Fruit fly (Drosophila melanogaster) whole organism, embryonic: Measurements from ENCODE around the gene CG17364.
A peak's percentile ranks its signal among the peaks of the same experiment; 100 is the strongest.

ENCODE experiments used
- Antp ChIP-seq: fragments of 200-800 bp; sonication (Bioruptor generic); optimal IDR thresholded peaks from 3 replicates; lab custom pipeline; 2016; ENCODE audit warnings: missing biosample characterization, missing genetic modification characterization
- CG10979 ChIP-seq: fragments of 200-800 bp; sonication (Bioruptor generic); optimal IDR thresholded peaks from 2 replicates; lab custom pipeline; 2018; ENCODE audit warnings: missing biosample characterization, mild to moderate bottlenecking, missing genetic modification characterization, moderate library complexity
- CG11093 ChIP-seq: fragments of 200-800 bp; sonication (Bioruptor generic); IDR thresholded peaks from 3 replicates; pipeline ENCODE4 v1.3.6; 2022; ENCODE audit warnings: missing biosample characterization, missing genetic modification characterization
- CG11723 ChIP-seq: fragments of 200-800 bp; sonication (Bioruptor generic); optimal IDR thresholded peaks from 2 replicates; lab custom pipeline; 2017; ENCODE audit warnings: missing biosample characterization, mild to moderate bottlenecking, missing genetic modification characterization
- CG12769 ChIP-seq: fragments of 200-800 bp; sonication (Bioruptor generic); optimal IDR thresholded peaks from 2 replicates; lab custom pipeline; 2019; ENCODE audit warnings: missing biosample characterization, mild to moderate bottlenecking, missing genetic modification characterization, moderate library complexity
- CG14710 ChIP-seq: fragments of 200-800 bp; sonication (Bioruptor generic); optimal IDR thresholded peaks from 3 replicates; lab custom pipeline; 2019; ENCODE audit warnings: missing biosample characterization, mild to moderate bottlenecking, missing genetic modification characterization, moderate library complexity
- CG1602 ChIP-seq: fragments of 200-800 bp; sonication (Bioruptor generic); optimal IDR thresholded peaks from 3 replicates; lab custom pipeline; 2016; ENCODE audit warnings: missing biosample characterization, missing genetic modification characterization
- CG17186 ChIP-seq: fragments of 200-800 bp; sonication (Bioruptor generic); optimal IDR thresholded peaks from 3 replicates; lab custom pipeline; 2017; ENCODE audit warnings: missing biosample characterization, missing genetic modification reagents, missing genetic modification characterization
- CG17385 ChIP-seq: fragments of 200-800 bp; sonication (Bioruptor generic); optimal IDR thresholded peaks from 3 replicates; lab custom pipeline; 2018; ENCODE audit warnings: missing biosample characterization, mild to moderate bottlenecking, missing genetic modification characterization
- CG17568 ChIP-seq: fragments of 200-800 bp; sonication (Bioruptor generic); optimal IDR thresholded peaks from 2 replicates; lab custom pipeline; 2018; ENCODE audit warnings: missing biosample characterization, mild to moderate bottlenecking, missing genetic modification characterization, moderate library complexity
- CG17829 ChIP-seq: fragments of 200-800 bp; optimal IDR thresholded peaks from 2 replicates; lab custom pipeline; 2019; ENCODE audit warnings: missing biosample characterization, mild to moderate bottlenecking, missing genetic modification characterization, moderate library complexity
- CG17912 ChIP-seq: fragments of 200-800 bp; sonication (Bioruptor generic); optimal IDR thresholded peaks from 2 replicates; lab custom pipeline; 2018; ENCODE audit warnings: missing biosample characterization, mild to moderate bottlenecking, missing genetic modification characterization
- CG3726 ChIP-seq: fragments of 200-800 bp; sonication (Bioruptor generic); IDR thresholded peaks from 3 replicates; pipeline ENCODE4, ENCODE4 v1.3.6; 2022; ENCODE audit warnings: missing biosample characterization, missing genetic modification characterization
- CG3838 ChIP-seq: fragments of 200-800 bp; sonication (Bioruptor generic); optimal IDR thresholded peaks from 3 replicates; lab custom pipeline; 2016; ENCODE audit warnings: missing biosample characterization, missing genetic modification characterization
- CG3847 ChIP-seq: fragments of 200-800 bp; sonication (Bioruptor generic); IDR thresholded peaks from 2 replicates; pipeline ENCODE4 v1.3.6; 2022; ENCODE audit warnings: missing biosample characterization, missing genetic modification characterization
- CG42726 ChIP-seq: fragments of 200-800 bp; sonication (Bioruptor generic); IDR thresholded peaks from 2 replicates; pipeline ENCODE4 v1.3.6; 2022; ENCODE audit warnings: missing biosample characterization, missing genetic modification characterization; ENCODE audit not compliant: partially characterized antibody
- CG4424 ChIP-seq: fragments of 200-800 bp; sonication (Bioruptor generic); optimal IDR thresholded peaks from 3 replicates; lab custom pipeline; 2016; ENCODE audit warnings: missing biosample characterization, missing genetic modification characterization
- CG6175 ChIP-seq: fragments of 200-800 bp; sonication (Bioruptor generic); IDR thresholded peaks from 3 replicates; pipeline ENCODE4 v1.3.6; 2022; ENCODE audit warnings: missing biosample characterization, missing genetic modification characterization
- CG6272 ChIP-seq: fragments of 200-800 bp; sonication (Bioruptor generic); IDR thresholded peaks from 2 replicates; pipeline ENCODE4 v1.3.6; 2022; ENCODE audit warnings: missing biosample characterization, missing genetic modification characterization
- CG7745 ChIP-seq: fragments of 200-800 bp; sonication (Bioruptor generic); optimal IDR thresholded peaks from 2 replicates; lab custom pipeline; 2018; ENCODE audit warnings: missing biosample characterization, mild to moderate bottlenecking, missing genetic modification characterization, moderate library complexity
- CG7786 ChIP-seq: fragments of 200-800 bp; sonication (Bioruptor generic); optimal IDR thresholded peaks from 2 replicates; lab custom pipeline; 2016; ENCODE audit warnings: missing biosample characterization, missing genetic modification characterization
- CG8359 ChIP-seq: fragments of 200-800 bp; sonication (Bioruptor generic); optimal IDR thresholded peaks from 2 replicates; lab custom pipeline; 2017; ENCODE audit warnings: missing biosample characterization, mild to moderate bottlenecking, missing genetic modification characterization, borderline replicate concordance
- E2f1 ChIP-seq: fragments of 200-800 bp; sonication (Bioruptor generic); IDR thresholded peaks from 2 replicates; pipeline ENCODE4 v1.3.6; 2022; ENCODE audit warnings: missing biosample characterization, missing genetic modification characterization
- Gug ChIP-seq: fragments of 200-800 bp; sonication (Bioruptor generic); IDR thresholded peaks from 4 replicates; pipeline ENCODE4 v1.3.6; 2022; ENCODE audit warnings: missing biosample characterization, missing genetic modification characterization
- H15 ChIP-seq: fragments of 200-800 bp; sonication (Bioruptor generic); IDR thresholded peaks from 3 replicates; pipeline ENCODE4 v1.3.6; 2022; ENCODE audit warnings: missing biosample characterization, missing genetic modification characterization
- HHEX ChIP-seq: fragments of 200-800 bp; sonication (Bioruptor generic); optimal IDR thresholded peaks from 3 replicates; lab custom pipeline; 2017; ENCODE audit warnings: missing biosample characterization, mild to moderate bottlenecking, missing genetic modification characterization, missing genetic modification reagents
- Hr78 ChIP-seq, 2 experiments: fragments of 200-800 bp in 1 of 2; fragments of >200 bp in 1 of 2; sonication (Bioruptor generic) in 1 of 2; optimal IDR thresholded peaks; 2 replicates each; lab custom pipeline; 2017 to 2019; ENCODE audit warnings: missing biosample characterization in 2 of 2, missing genetic modification characterization in 2 of 2, mild to moderate bottlenecking in 1 of 2, moderate library complexity in 1 of 2
- Lim3 ChIP-seq: fragments of 200-800 bp; sonication (Bioruptor generic); IDR thresholded peaks from 2 replicates; pipeline ENCODE4 v1.3.6; 2022; ENCODE audit warnings: missing biosample characterization, missing genetic modification characterization
- Med ChIP-seq: fragments of 200-800 bp; sonication (Bioruptor generic); peaks from one replicate; lab custom pipeline; 2016; ENCODE audit warnings: missing biosample characterization, missing genetic modification characterization, mild to moderate bottlenecking, inconsistent platforms, moderate library complexity
- NFAT ChIP-seq: fragments of 200-800 bp; sonication (Bioruptor generic); IDR thresholded peaks from 2 replicates; pipeline ENCODE4 v1.3.6; 2022; ENCODE audit warnings: missing biosample characterization, missing genetic modification characterization
- Nf-YB ChIP-seq: fragments of 200-800 bp; sonication (Bioruptor generic); optimal IDR thresholded peaks from 3 replicates; lab custom pipeline; 2019; ENCODE audit warnings: missing biosample characterization, mild to moderate bottlenecking, missing genetic modification characterization, moderate library complexity
- Ravus ChIP-seq: fragments of 200-800 bp; sonication (Bioruptor generic); IDR thresholded peaks from 2 replicates; pipeline ENCODE4 v1.3.6; 2022; ENCODE audit warnings: missing biosample characterization, missing genetic modification characterization
- Sin3A ChIP-seq: fragments of >200 bp; optimal IDR thresholded peaks from 2 replicates; lab custom pipeline; 2018
- Xbp1 ChIP-seq: fragments of 200-800 bp; sonication (Bioruptor generic); optimal IDR thresholded peaks from 3 replicates; lab custom pipeline; 2016; ENCODE audit warnings: missing biosample characterization, mild to moderate bottlenecking, missing genetic modification characterization
- dati ChIP-seq: fragments of 200-800 bp; sonication (Bioruptor generic); IDR thresholded peaks from 2 replicates; pipeline ENCODE4 v1.3.6; 2022; ENCODE audit warnings: missing biosample characterization, missing genetic modification characterization
- dimm ChIP-seq: fragments of 200-800 bp; sonication (Bioruptor generic); IDR thresholded peaks from 2 replicates; pipeline ENCODE4 v1.3.6; 2022; ENCODE audit warnings: missing biosample characterization, missing genetic modification characterization
- ems ChIP-seq: fragments of 200-800 bp; sonication (Bioruptor generic); optimal IDR thresholded peaks from 3 replicates; lab custom pipeline; 2016; ENCODE audit warnings: missing biosample characterization, missing genetic modification characterization
- fd64A ChIP-seq: fragments of 200-800 bp; sonication (Bioruptor generic); optimal IDR thresholded peaks from 3 replicates; lab custom pipeline; 2018; ENCODE audit warnings: missing biosample characterization, mild to moderate bottlenecking, missing genetic modification characterization
- lbe ChIP-seq: fragments of 200-800 bp; sonication (Bioruptor generic); optimal IDR thresholded peaks from 2 replicates; lab custom pipeline; 2016; ENCODE audit warnings: missing biosample characterization, mild to moderate bottlenecking, missing genetic modification characterization
- lov ChIP-seq, 2 experiments: fragments of 200-800 bp in 1 of 2; fragments of >200 bp in 1 of 2; sonication (Bioruptor generic) in 1 of 2; IDR thresholded peaks in 1 of 2; optimal IDR thresholded peaks in 1 of 2; 2 replicates in 1 of 2; 3 replicates in 1 of 2; pipeline versions ENCODE4 v1.3.6 to Lab custom; 2017 to 2022; ENCODE audit warnings: missing biosample characterization in 1 of 2, missing genetic modification characterization in 1 of 2
- pnt ChIP-seq: fragments of 200-800 bp; sonication (Bioruptor generic); optimal IDR thresholded peaks from 3 replicates; lab custom pipeline; 2016; ENCODE audit warnings: missing biosample characterization, missing genetic modification characterization
- prd ChIP-seq, 3 experiments: fragments of >200 bp in 2 of 3; fragments of 200-800 bp in 1 of 3; sonication (Bioruptor generic) in 1 of 3; optimal IDR thresholded peaks in 2 of 3; IDR thresholded peaks in 1 of 3; 2 replicates in 2 of 3; 3 replicates in 1 of 3; pipeline versions ENCODE4 v1.3.6 to Lab custom; 2017 to 2022; ENCODE audit warnings: missing biosample characterization in 1 of 3, missing genetic modification characterization in 1 of 3
- sd ChIP-seq: fragments of 200-800 bp; sonication (Bioruptor generic); optimal IDR thresholded peaks from 3 replicates; lab custom pipeline; 2018; ENCODE audit warnings: missing biosample characterization, mild to moderate bottlenecking, missing genetic modification characterization, moderate library complexity
- unpg ChIP-seq: fragments of 200-800 bp; sonication (Bioruptor generic); optimal IDR thresholded peaks from 3 replicates; lab custom pipeline; 2018; ENCODE audit warnings: missing biosample characterization, mild to moderate bottlenecking, missing genetic modification characterization, moderate library complexity
- wor ChIP-seq: fragments of 200-800 bp; sonication (Bioruptor generic); IDR thresholded peaks from 2 replicates; pipeline ENCODE4 v1.3.6; 2022; ENCODE audit warnings: missing biosample characterization, missing genetic modification characterization
- yki ChIP-seq: fragments of >200 bp; optimal IDR thresholded peaks from 3 replicates; lab custom pipeline; 2018
- z ChIP-seq: fragments of 200-800 bp; sonication (Bioruptor generic); IDR thresholded peaks from 3 replicates; pipeline ENCODE4 v1.3.6; 2022; ENCODE audit warnings: missing biosample characterization, missing genetic modification characterization
- zf30C ChIP-seq: fragments of 200-800 bp; sonication (Bioruptor generic); optimal IDR thresholded peaks from 3 replicates; lab custom pipeline; 2018; ENCODE audit warnings: missing biosample characterization, mild to moderate bottlenecking, missing genetic modification characterization

The CG17364 gene

dm6 chr3L:13938470-13939150 lies 54.6 kb downstream of the CG17364 start (continued):
- TF ChIP-seq Xbp1 (peak; percentile 90), CG17568 (peak; percentile 83), CG3838 (GFP tag; lab: Kevin White, UChicago) (peak; percentile 67), CG3847 (GFP tag; lab: Robert Waterston, UW) (peak; percentile 69; the same call in 1 of the 2 replicates), CG1602 (GFP tag; lab: Kevin White, UChicago) (peak; percentile 87), unpg (GFP tag; lab: Kevin White, UChicago) (peak; percentile 66), CG17829 (tag; lab: Kevin White, UChicago) (peak; percentile 90), Lim3 (GFP tag; lab: Robert Waterston, UW) (no peak), Ravus (GFP tag; lab: Robert Waterston, UW) (no peak; the same call in 1 of the 2 replicates), CG4424 (GFP tag; lab: Kevin White, UChicago) (peak; percentile 92), CG12769 (tag; lab: Kevin White, UChicago) (peak; percentile 78), CG8359 (peak; percentile 74), prd (optimal IDR thresholded peaks at IDR 0.05; lab: Kevin White, UChicago) (no peak), prd (GFP tag; IDR thresholded peaks at IDR 0.05; lab: Robert Waterston, UW) (peak; percentile 70; the same call in 2 of the 3 replicates), Med (peak; percentile 95), sd (peak; percentile 56), CG6175 (GFP tag; lab: Robert Waterston, UW) (no peak), CG3726 (GFP tag; lab: Robert Waterston, UW) (no peak), Hr78 (GFP tag; optimal IDR thresholded peaks at IDR 0.05; lab: Kevin White, UChicago) (peak in 1 of 2 experiments; percentile 80), Sin3A (lab: Kevin White, UChicago) (no peak), ems (peak; percentile 85), CG11723 (GFP tag; lab: Kevin White, UChicago) (peak; percentile 92), lov (optimal IDR thresholded peaks at IDR 0.05; lab: Kevin White, UChicago) (no peak), lov (GFP tag; IDR thresholded peaks at IDR 0.05; lab: Robert Waterston, UW) (0 out of 3 replicates have a peak, but pooled peaks have one; percentile 52), CG42726 (GFP tag; lab: Robert Waterston, UW) (no peak), dati (GFP tag; lab: Robert Waterston, UW) (peak; percentile 19; the same call in 1 of the 2 replicates), CG6272 (GFP tag; lab: Robert Waterston, UW) (peak; percentile 61), lbe (peak; percentile 68), CG17186 (GFP tag; lab: Kevin White, UChicago) (peak; percentile 59), NFAT (GFP tag; lab: Robert Waterston, UW) (peak; percentile 40), pnt (GFP tag; lab: Kevin White, UChicago) (peak; percentile 80), CG11093 (peak; percentile 59; the same call in 2 of the 3 replicates), CG7745 (tag; lab: Kevin White, UChicago) (no peak), Nf-YB (GFP tag; lab: Kevin White, UChicago) (peak; percentile 80), dimm (GFP tag; lab: Robert Waterston, UW) (no peak), zf30C (GFP tag; lab: Kevin White, UChicago) (no peak), yki (no peak), wor (GFP tag; lab: Robert Waterston, UW) (no peak; the same call in none of the 2 replicates), HHEX (peak; percentile 90), Antp (GFP tag; lab: Kevin White, UChicago) (peak; percentile 86), CG17912 (GFP tag; lab: Kevin White, UChicago) (no peak), H15 (GFP tag; lab: Robert Waterston, UW) (peak; percentile 63; the same call in 1 of the 3 replicates), Gug (GFP tag; lab: Robert Waterston, UW) (peak; percentile 67; the same call in 3 of the 4 replicates), z (GFP tag; lab: Robert Waterston, UW) (no peak), CG14710 (tag; lab: Kevin White, UChicago) (peak; percentile 88), CG7786 (GFP tag; lab: Kevin White, UChicago) (peak; percentile 88), fd64A (peak; percentile 54), CG10979 (tag; lab: Kevin White, UChicago) (peak; percentile 93), CG17385 (GFP tag; lab: Kevin White, UChicago) (peak; percentile 86), E2f1 (peak; percentile 61; the same call in 1 of the 2 replicates)
